Fruit fly (Drosophila melanogaster) S2 (cell line): Measurements from ENCODE around the gene IntS10.

Experiments used
- CG8478 ChIP-seq: fragments of >200 bp; optimal IDR thresholded peaks from 2 replicates; lab custom pipeline; 2018
- CTCF ChIP-seq, 2 experiments: fragments of >200 bp; optimal IDR thresholded peaks; 2 replicates each; lab custom pipeline; 2018

DNA sequence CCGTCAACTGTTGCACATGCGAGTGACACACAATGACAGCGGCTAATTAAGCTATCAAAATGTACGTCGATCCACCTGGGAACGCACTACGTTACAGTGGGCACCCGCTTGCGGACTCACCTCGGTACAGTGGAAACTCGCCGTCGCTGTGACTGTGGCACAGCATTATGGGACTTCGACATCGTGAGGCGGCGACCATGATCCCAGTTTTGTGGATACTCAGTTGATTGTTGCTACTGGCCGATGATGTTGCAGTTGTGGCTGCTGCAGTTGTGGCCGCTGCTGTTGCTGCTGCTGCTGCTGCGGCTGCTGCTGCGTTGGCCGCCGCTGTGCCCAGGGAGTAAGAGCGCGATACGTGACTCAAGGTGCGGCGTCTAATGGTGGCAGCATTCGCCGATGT lies 6.7 kb upstream of the IntS10 start:
- TF ChIP-seq CG8478 (lab: Kevin White, UChicago) (no peak), CTCF (optimal IDR thresholded peaks at IDR 0.05; lab: Kevin White, UChicago) (no peak)
